Fruit fly (Drosophila melanogaster) whole organism, embryonic: ENCODE measurements around the gene Bug22.

Experiments
- Ada2b ChIP-seq: fragments of 200-800 bp; sonication (Bioruptor generic); IDR thresholded peaks from 2 replicates; pipeline ENCODE4 v1.3.6; 2022; ENCODE audit warnings: missing biosample characterization, missing genetic modification characterization
- Atf6 ChIP-seq: fragments of 200-800 bp; sonication (Bioruptor generic); IDR thresholded peaks from 2 replicates; pipeline ENCODE4 v1.3.6; 2022; ENCODE audit warnings: missing biosample characterization, missing genetic modification characterization
- CG11504 ChIP-seq: fragments of 200-800 bp; sonication (Bioruptor generic); optimal IDR thresholded peaks from 3 replicates; lab custom pipeline; 2019; ENCODE audit warnings: missing biosample characterization, mild to moderate bottlenecking, missing genetic modification characterization, moderate library complexity
- CG11695 ChIP-seq: fragments of 200-800 bp; sonication (Bioruptor generic); IDR thresholded peaks from 3 replicates; pipeline ENCODE4 v1.3.6; 2022; ENCODE audit warnings: missing biosample characterization, missing genetic modification characterization
- CG12391 ChIP-seq: fragments of 200-800 bp; sonication (Bioruptor generic); optimal IDR thresholded peaks from 3 replicates; lab custom pipeline; 2018; ENCODE audit warnings: missing biosample characterization, mild to moderate bottlenecking, missing genetic modification characterization, moderate library complexity
- CG12659 ChIP-seq: fragments of 200-800 bp; sonication (Bioruptor generic); optimal IDR thresholded peaks from 3 replicates; lab custom pipeline; 2017; ENCODE audit warnings: mild to moderate bottlenecking, missing biosample characterization, missing genetic modification reagents, missing genetic modification characterization
- CG13296 ChIP-seq: fragments of 200-800 bp; sonication (Bioruptor generic); optimal IDR thresholded peaks from 3 replicates; lab custom pipeline; 2018; ENCODE audit warnings: missing biosample characterization, mild to moderate bottlenecking, missing genetic modification characterization
- CG13775 ChIP-seq: fragments of 200-800 bp; sonication (Bioruptor generic); optimal IDR thresholded peaks from 3 replicates; lab custom pipeline; 2017; ENCODE audit warnings: missing biosample characterization, mild to moderate bottlenecking, missing genetic modification characterization
- CG13894 ChIP-seq: fragments of 200-800 bp; sonication (Bioruptor generic); optimal IDR thresholded peaks from 3 replicates; lab custom pipeline; 2018; ENCODE audit warnings: missing biosample characterization, mild to moderate bottlenecking, missing genetic modification characterization, moderate library complexity
- CG14014 ChIP-seq: fragments of 200-800 bp; sonication (Bioruptor generic); IDR thresholded peaks from 2 replicates; pipeline ENCODE4 v1.3.6; 2022; ENCODE audit warnings: missing biosample characterization, missing genetic modification characterization
- CG1529 ChIP-seq: fragments of 200-800 bp; sonication (Bioruptor generic); optimal IDR thresholded peaks from 3 replicates; lab custom pipeline; 2018; ENCODE audit warnings: missing biosample characterization, missing genetic modification characterization
- CG15696 ChIP-seq: fragments of 200-800 bp; sonication (Bioruptor generic); optimal IDR thresholded peaks from 2 replicates; lab custom pipeline; 2019; ENCODE audit warnings: missing biosample characterization, mild to moderate bottlenecking, missing genetic modification characterization, moderate library complexity
- CG17568 ChIP-seq: fragments of 200-800 bp; sonication (Bioruptor generic); optimal IDR thresholded peaks from 2 replicates; lab custom pipeline; 2018; ENCODE audit warnings: missing biosample characterization, mild to moderate bottlenecking, missing genetic modification characterization, moderate library complexity
- CG17612 ChIP-seq: fragments of 200-800 bp; sonication (Bioruptor generic); IDR thresholded peaks from 2 replicates; pipeline ENCODE4 v1.3.6; 2022; ENCODE audit warnings: missing biosample characterization, missing genetic modification characterization
- CG18619 ChIP-seq: fragments of 200-800 bp; sonication (Bioruptor generic); optimal IDR thresholded peaks from 3 replicates; lab custom pipeline; 2017; ENCODE audit warnings: missing biosample characterization, mild to moderate bottlenecking, missing genetic modification characterization
- CG18764 ChIP-seq: fragments of 200-800 bp; sonication (Bioruptor generic); optimal IDR thresholded peaks from 3 replicates; lab custom pipeline; 2016; ENCODE audit warnings: missing biosample characterization, missing genetic modification characterization
- CG2199 ChIP-seq: fragments of 200-800 bp; sonication (Bioruptor generic); IDR thresholded peaks from 3 replicates; pipeline ENCODE4 v1.3.6; 2022; ENCODE audit warnings: missing biosample characterization, missing genetic modification characterization
- CG32532 ChIP-seq: fragments of 200-800 bp; sonication (Bioruptor generic); IDR thresholded peaks from 2 replicates; pipeline ENCODE4 v1.3.6; 2022; ENCODE audit warnings: missing biosample characterization, missing genetic modification characterization
- CG6689 ChIP-seq: fragments of 200-800 bp; sonication (Bioruptor generic); IDR thresholded peaks from 2 replicates; pipeline ENCODE4 v1.3.6; 2022; ENCODE audit warnings: missing biosample characterization, missing genetic modification characterization
- CG7556 ChIP-seq: fragments of 200-800 bp; sonication (Bioruptor generic); optimal IDR thresholded peaks from 2 replicates; lab custom pipeline; 2017; ENCODE audit warnings: missing biosample characterization, mild to moderate bottlenecking, missing genetic modification characterization
- CG9727 ChIP-seq: fragments of 200-800 bp; sonication (Bioruptor generic); optimal IDR thresholded peaks from 3 replicates; lab custom pipeline; 2017; ENCODE audit warnings: missing biosample characterization, mild to moderate bottlenecking, missing genetic modification characterization
- Chrac-16 ChIP-seq: fragments of 200-800 bp; sonication (Bioruptor generic); optimal IDR thresholded peaks from 3 replicates; lab custom pipeline; 2016; ENCODE audit warnings: missing biosample characterization, missing genetic modification characterization
- E2f2 ChIP-seq: fragments of 200-800 bp; sonication (Bioruptor generic); IDR thresholded peaks from 2 replicates; pipeline ENCODE4 v1.3.6; 2022; ENCODE audit warnings: missing biosample characterization, missing genetic modification characterization
- Elba2 ChIP-seq: fragments of 200-800 bp; sonication (Bioruptor generic); optimal IDR thresholded peaks from 3 replicates; lab custom pipeline; 2016; ENCODE audit warnings: missing biosample characterization, missing genetic modification characterization
- Hey ChIP-seq: fragments of 200-800 bp; sonication (Bioruptor generic); optimal IDR thresholded peaks from 3 replicates; lab custom pipeline; 2018; ENCODE audit warnings: missing biosample characterization, mild to moderate bottlenecking, missing genetic modification characterization
- Hsf ChIP-seq: fragments of 200-800 bp; sonication (Bioruptor generic); optimal IDR thresholded peaks from 3 replicates; lab custom pipeline; 2016; ENCODE audit warnings: missing biosample characterization, missing genetic modification characterization
- MBD-R2 ChIP-seq: fragments of 200-800 bp; sonication (Bioruptor generic); IDR thresholded peaks from 2 replicates; pipeline ENCODE4 v1.3.6; 2022; ENCODE audit warnings: missing biosample characterization, missing genetic modification characterization
- NC2β ChIP-seq: fragments of 200-800 bp; sonication (Bioruptor generic); optimal IDR thresholded peaks from 2 replicates; lab custom pipeline; 2016; ENCODE audit warnings: missing biosample characterization, missing genetic modification characterization
- Nf-YB ChIP-seq: fragments of 200-800 bp; sonication (Bioruptor generic); optimal IDR thresholded peaks from 3 replicates; lab custom pipeline; 2019; ENCODE audit warnings: missing biosample characterization, mild to moderate bottlenecking, missing genetic modification characterization, moderate library complexity
- Oli ChIP-seq: fragments of 200-800 bp; sonication (Bioruptor generic); optimal IDR thresholded peaks from 2 replicates; lab custom pipeline; 2018; ENCODE audit warnings: missing biosample characterization, mild to moderate bottlenecking, missing genetic modification characterization, moderate library complexity
- Pdp1 ChIP-seq, 2 experiments: fragments of 200-800 bp; sonication (Bioruptor generic); optimal IDR thresholded peaks; 3 replicates each; lab custom pipeline; 2016; ENCODE audit warnings: missing biosample characterization in 2 of 2, missing genetic modification characterization in 2 of 2, mild to moderate bottlenecking in 1 of 2, moderate library complexity in 1 of 2
- Six4 ChIP-seq: fragments of 200-800 bp; sonication (Bioruptor generic); optimal IDR thresholded peaks from 2 replicates; lab custom pipeline; 2016; ENCODE audit warnings: missing biosample characterization, missing genetic modification characterization
- Taf1 ChIP-seq: fragments of 200-800 bp; sonication (Bioruptor generic); IDR thresholded peaks from 2 replicates; pipeline ENCODE4 v1.3.6; 2022; ENCODE audit warnings: missing biosample characterization, missing genetic modification characterization
- al ChIP-seq: fragments of 200-800 bp; sonication (Bioruptor generic); IDR thresholded peaks from 2 replicates; pipeline ENCODE4 v1.3.6; 2022; ENCODE audit warnings: missing biosample characterization, missing genetic modification characterization
- croc ChIP-seq: fragments of 200-800 bp; sonication (Bioruptor generic); conservative IDR thresholded peaks from 3 replicates; pipeline ENCODE4 v1.3.6; 2022; ENCODE audit warnings: missing biosample characterization, missing genetic modification characterization
- fd64A ChIP-seq: fragments of 200-800 bp; sonication (Bioruptor generic); optimal IDR thresholded peaks from 3 replicates; lab custom pipeline; 2018; ENCODE audit warnings: missing biosample characterization, mild to moderate bottlenecking, missing genetic modification characterization
- ind ChIP-seq: fragments of 200-800 bp; sonication (Bioruptor generic); optimal IDR thresholded peaks from 3 replicates; lab custom pipeline; 2016; ENCODE audit warnings: missing biosample characterization, missing genetic modification characterization
- mam ChIP-seq: fragments of 200-800 bp; sonication (Bioruptor generic); optimal IDR thresholded peaks from 3 replicates; lab custom pipeline; 2016; ENCODE audit warnings: missing biosample characterization, missing genetic modification characterization
- nmo ChIP-seq: fragments of 200-800 bp; sonication (Bioruptor generic); optimal IDR thresholded peaks from 2 replicates; lab custom pipeline; 2018; ENCODE audit warnings: missing biosample characterization, mild to moderate bottlenecking, missing genetic modification characterization, moderate library complexity
- org-1 ChIP-seq: fragments of 200-800 bp; sonication (Bioruptor generic); optimal IDR thresholded peaks from 2 replicates; lab custom pipeline; 2017; ENCODE audit warnings: missing biosample characterization, missing genetic modification characterization
- otp ChIP-seq: fragments of 200-800 bp; sonication (Bioruptor generic); IDR thresholded peaks from 3 replicates; pipeline ENCODE4, ENCODE4 v1.3.6; 2022; ENCODE audit warnings: missing biosample characterization, missing genetic modification characterization
- peb ChIP-seq: fragments of 200-800 bp; sonication (Bioruptor generic); IDR thresholded peaks from 2 replicates; pipeline ENCODE4 v1.3.6; 2022; ENCODE audit warnings: missing biosample characterization, missing genetic modification characterization
- pum ChIP-seq: fragments of 200-800 bp; sonication (Bioruptor generic); optimal IDR thresholded peaks from 2 replicates; lab custom pipeline; 2016; ENCODE audit warnings: missing biosample characterization, missing genetic modification characterization
- ranshi ChIP-seq: fragments of 200-800 bp; sonication (Bioruptor generic); IDR thresholded peaks from 2 replicates; pipeline ENCODE4 v1.3.6; 2022; ENCODE audit warnings: missing biosample characterization, missing genetic modification characterization
- salm ChIP-seq: fragments of 200-800 bp; sonication (Bioruptor generic); optimal IDR thresholded peaks from 2 replicates; lab custom pipeline; 2018; ENCODE audit warnings: missing biosample characterization, mild to moderate bottlenecking, missing genetic modification characterization
- sd ChIP-seq: fragments of 200-800 bp; sonication (Bioruptor generic); optimal IDR thresholded peaks from 3 replicates; lab custom pipeline; 2018; ENCODE audit warnings: missing biosample characterization, mild to moderate bottlenecking, missing genetic modification characterization, moderate library complexity
- stc ChIP-seq: fragments of 200-800 bp; sonication (Bioruptor generic); IDR thresholded peaks from 2 replicates; pipeline ENCODE4 v1.3.6; 2022; ENCODE audit warnings: missing biosample characterization, missing genetic modification characterization
- toy ChIP-seq: fragments of 200-800 bp; sonication (Bioruptor generic); IDR thresholded peaks from 2 replicates; pipeline ENCODE4 v1.3.6; 2022; ENCODE audit warnings: missing biosample characterization, missing genetic modification characterization
- unc-4 ChIP-seq: fragments of 200-800 bp; sonication (Bioruptor generic); IDR thresholded peaks from 2 replicates; pipeline ENCODE4 v1.3.6; 2022; ENCODE audit warnings: missing biosample characterization, missing genetic modification characterization; ENCODE audit not compliant: partially characterized antibody
- vfl ChIP-seq: fragments of 200-800 bp; sonication (Bioruptor generic); optimal IDR thresholded peaks from 2 replicates; lab custom pipeline; 2016; ENCODE audit warnings: missing biosample characterization, missing genetic modification characterization
- wdn ChIP-seq: fragments of 200-800 bp; sonication (Bioruptor generic); IDR thresholded peaks from 2 replicates; pipeline ENCODE4 v1.3.6; 2022; ENCODE audit warnings: missing biosample characterization, missing genetic modification characterization

The Bug22 gene

dm6 chr2L:10428528-10428927 lies 2.2 kb downstream of the Bug22 start, which contains the start of gene CG5188 (continued):
- no peak for TF ChIP-seq pum (GFP tag; lab: Kevin White, UChicago)
- TF ChIP-seq NC2β (GFP tag; lab: Kevin White, UChicago) = peak; percentile 17
- TF ChIP-seq CG7556 (GFP tag; lab: Kevin White, UChicago) = peak; percentile 60
- TF ChIP-seq CG18764 (GFP tag; lab: Kevin White, UChicago) = peak; percentile 43
- TF ChIP-seq MBD-R2 (GFP tag; lab: Robert Waterston, UW) = peak; percentile 75; the same call in 1 of the 2 replicates
- TF ChIP-seq CG13296 = peak; percentile 34
- TF ChIP-seq CG18619 (GFP tag; lab: Kevin White, UChicago) = peak; percentile 16
- peak in 1 of 2 experiments; percentile 98 for TF ChIP-seq Pdp1 (GFP tag; optimal IDR thresholded peaks at IDR 0.05; lab: Kevin White, UChicago)
- TF ChIP-seq unc-4 (GFP tag; lab: Robert Waterston, UW) = 0 out of 2 replicates have a peak, but pooled peaks have one; percentile 26
- peak; percentile 10 for TF ChIP-seq Six4 (GFP tag; lab: Kevin White, UChicago)
- peak; percentile 62 for TF ChIP-seq Ada2b (GFP tag; lab: Robert Waterston, UW)
- no peak for TF ChIP-seq CG2199 (GFP tag; lab: Robert Waterston, UW)
- peak; percentile 17 for TF ChIP-seq CG15696 (tag; lab: Kevin White, UChicago)
- peak; percentile 62; the same call in 1 of the 2 replicates for TF ChIP-seq stc
- TF ChIP-seq nmo = peak; percentile 57
- TF ChIP-seq Hsf (GFP tag; lab: Kevin White, UChicago) = peak; percentile 27
- TF ChIP-seq mam (GFP tag; lab: Kevin White, UChicago) = peak; percentile 44
- TF ChIP-seq peb (GFP tag; lab: Robert Waterston, UW) = no peak
- no peak for TF ChIP-seq org-1 (GFP tag; lab: Kevin White, UChicago)
- peak; percentile 19 for TF ChIP-seq Oli (tag; lab: Kevin White, UChicago)
- TF ChIP-seq otp (GFP tag; lab: Robert Waterston, UW) = 0 out of 3 replicates have a peak, but pooled peaks have one; percentile 25
- 0 out of 2 replicates have a peak, but pooled peaks have one; percentile 29 for TF ChIP-seq Taf1 (GFP tag; lab: Robert Waterston, UW)
- TF ChIP-seq toy = no peak
- TF ChIP-seq fd64A = no peak
- TF ChIP-seq CG1529 (GFP tag; lab: Kevin White, UChicago) = peak; percentile 9
- peak; percentile 66; the same call in 2 of the 3 replicates for TF ChIP-seq CG11695 (GFP tag; lab: Robert Waterston, UW)
- TF ChIP-seq CG17568 (GFP tag; lab: Kevin White, UChicago) = no peak
- no peak for TF ChIP-seq Hey (tag; lab: Kevin White, UChicago)
- 0 out of 2 replicates have a peak, but pooled peaks have one; percentile 31 for TF ChIP-seq al (GFP tag; lab: Robert Waterston, UW)
- TF ChIP-seq CG12391 (tag; lab: Kevin White, UChicago) = peak; percentile 67
- TF ChIP-seq CG32532 = peak; percentile 75
- TF ChIP-seq CG12659 (GFP tag; lab: Kevin White, UChicago) = peak; percentile 50
- no peak for TF ChIP-seq wdn (GFP tag; lab: Robert Waterston, UW)
- peak; percentile 41 for TF ChIP-seq CG13894
- TF ChIP-seq ind (GFP tag; lab: Kevin White, UChicago) = peak; percentile 33
- peak; percentile 51 for TF ChIP-seq CG6689 (GFP tag; lab: Robert Waterston, UW)
- TF ChIP-seq croc (GFP tag; lab: Robert Waterston, UW) = no peak
- peak; percentile 7 for TF ChIP-seq Nf-YB (GFP tag; lab: Kevin White, UChicago)
- peak; percentile 35; the same call in 1 of the 2 replicates for TF ChIP-seq CG14014
- TF ChIP-seq vfl (GFP tag; lab: Kevin White, UChicago) = peak; percentile 28
- peak; percentile 29 for TF ChIP-seq CG13775 (GFP tag; lab: Kevin White, UChicago)
- TF ChIP-seq Elba2 = no peak
- TF ChIP-seq CG17612 = no peak
- peak; percentile 7 for TF ChIP-seq salm (tag; lab: Kevin White, UChicago)
- peak; percentile 59; the same call in 1 of the 2 replicates for TF ChIP-seq ranshi (GFP tag; lab: Robert Waterston, UW)
- TF ChIP-seq Atf6 (GFP tag; lab: Robert Waterston, UW) = peak; percentile 41; the same call in 1 of the 2 replicates
- TF ChIP-seq Chrac-16 (GFP tag; lab: Kevin White, UChicago) = peak; percentile 19
- TF ChIP-seq CG9727 (GFP tag; lab: Kevin White, UChicago) = peak; percentile 16
- peak; percentile 80 for TF ChIP-seq sd (tag; lab: Kevin White, UChicago)
- TF ChIP-seq E2f2 (GFP tag; lab: Robert Waterston, UW) = peak; percentile 36; the same call in 1 of the 2 replicates
- TF ChIP-seq CG11504 (tag; lab: Kevin White, UChicago) = peak; percentile 65
